Fruit fly (Drosophila melanogaster) whole organism, wandering third instar larva: ENCODE measurements around the gene synr.
A peak's percentile ranks its signal among the peaks of the same experiment; 100 is the strongest.

Experiments
- Abd-B ChIP-seq: fragments of >200 bp; optimal IDR thresholded peaks from 2 replicates; lab custom pipeline; 2017; ENCODE audit warnings: missing biosample characterization, missing genetic modification characterization
- CG32264 ChIP-seq: fragments of 200-800 bp; sonication (Bioruptor generic); optimal IDR thresholded peaks from 2 replicates; lab custom pipeline; 2016; ENCODE audit warnings: missing biosample characterization, missing genetic modification characterization
- CG9705 ChIP-seq: fragments of 200-800 bp; sonication (Bioruptor generic); optimal IDR thresholded peaks from 2 replicates; lab custom pipeline; 2018; ENCODE audit warnings: missing biosample characterization, mild to moderate bottlenecking, missing genetic modification characterization
- CrebA ChIP-seq: fragments of 200-800 bp; sonication (Bioruptor generic); optimal IDR thresholded peaks from 2 replicates; lab custom pipeline; 2016; ENCODE audit warnings: missing biosample characterization, mild to moderate bottlenecking, missing genetic modification characterization, borderline replicate concordance
- Dfd ChIP-seq: fragments of >200 bp; optimal IDR thresholded peaks from 2 replicates; lab custom pipeline; 2017; ENCODE audit warnings: missing biosample characterization, missing genetic modification characterization
- Dif ChIP-seq: fragments of 200-275, 200-300 bp; sonication (Bioruptor generic); optimal IDR thresholded peaks from 2 replicates; lab custom pipeline; 2018; ENCODE audit warnings: missing biosample characterization, missing genetic modification characterization; ENCODE audit not compliant: partially characterized antibody
- GATAd ChIP-seq: sonication (Bioruptor generic); optimal IDR thresholded peaks from 2 replicates; lab custom pipeline; 2016; ENCODE audit warnings: missing biosample characterization, missing genetic modification characterization
- HLH106 ChIP-seq: fragments of 200-800 bp; optimal IDR thresholded peaks from 3 replicates; lab custom pipeline; 2019; ENCODE audit warnings: missing biosample characterization, mild to moderate bottlenecking, missing genetic modification characterization, moderate library complexity
- Hnf4 ChIP-seq: fragments of 200-800 bp; sonication (Bioruptor generic); optimal IDR thresholded peaks from 2 replicates; lab custom pipeline; 2016; ENCODE audit warnings: missing biosample characterization, mild to moderate bottlenecking, missing genetic modification characterization
- Hr78 ChIP-seq: fragments of >200 bp; optimal IDR thresholded peaks from 2 replicates; lab custom pipeline; 2017; ENCODE audit warnings: missing biosample characterization, missing genetic modification characterization
- Hr83 ChIP-seq: fragments of 200-300 bp; sonication (Bioruptor generic); optimal IDR thresholded peaks from 2 replicates; lab custom pipeline; 2016; ENCODE audit warnings: missing biosample characterization, mild to moderate bottlenecking, missing genetic modification characterization, moderate library complexity; ENCODE audit not compliant: poor library complexity, severe bottlenecking
- Jra ChIP-seq: sonication (Bioruptor generic); optimal IDR thresholded peaks from 2 replicates; lab custom pipeline; 2016; ENCODE audit warnings: missing biosample characterization, missing genetic modification characterization
- Mio ChIP-seq: sonication (Bioruptor generic); optimal IDR thresholded peaks from 2 replicates; lab custom pipeline; 2016; ENCODE audit warnings: missing biosample characterization, missing genetic modification characterization
- Myc ChIP-seq: fragments of >200 bp; optimal IDR thresholded peaks from 2 replicates; lab custom pipeline; 2017
- N ChIP-seq: fragments of >200 bp; optimal IDR thresholded peaks from 2 replicates; lab custom pipeline; 2018; ENCODE audit warnings: missing biosample characterization, missing external identifiers, missing genetic modification characterization
- OdsH ChIP-seq: fragments of 200-800 bp; sonication (Bioruptor generic); optimal IDR thresholded peaks from 2 replicates; lab custom pipeline; 2016; ENCODE audit warnings: missing biosample characterization, mild to moderate bottlenecking, missing genetic modification characterization
- Rel ChIP-seq, 2 experiments: fragments of 200-800 bp; sonication (Bioruptor generic) in 1 of 2; optimal IDR thresholded peaks; 2 replicates in 1 of 2; 3 replicates in 1 of 2; lab custom pipeline; 2016 to 2019; ENCODE audit warnings: mild to moderate bottlenecking in 2 of 2, missing biosample characterization in 2 of 2, missing genetic modification characterization in 2 of 2, moderate library complexity in 1 of 2
- Sp1 ChIP-seq: fragments of 200-800 bp; sonication (Bioruptor generic); optimal IDR thresholded peaks from 3 replicates; lab custom pipeline; 2019; ENCODE audit warnings: missing biosample characterization, mild to moderate bottlenecking, missing genetic modification characterization, moderate library complexity
- Vsx2 ChIP-seq: fragments of 200-300, 225-300 bp; sonication (Bioruptor generic); optimal IDR thresholded peaks from 2 replicates; lab custom pipeline; 2018; ENCODE audit warnings: missing biosample characterization, missing genetic modification characterization; ENCODE audit not compliant: partially characterized antibody
- br ChIP-seq: fragments of 200-800 bp; sonication (Bioruptor generic); optimal IDR thresholded peaks from 2 replicates; lab custom pipeline; 2016; ENCODE audit warnings: missing biosample characterization, missing genetic modification characterization
- brk ChIP-seq: fragments of 200-800 bp; sonication (Bioruptor generic); optimal IDR thresholded peaks from 2 replicates; lab custom pipeline; 2016; ENCODE audit warnings: missing biosample characterization, mild to moderate bottlenecking, missing genetic modification characterization
- dl ChIP-seq, 2 experiments: fragments of 175-275, 200-275 bp in 1 of 2; fragments of 200-275 bp in 1 of 2; sonication (Bioruptor generic); optimal IDR thresholded peaks; lab custom pipeline; 2018; ENCODE audit warnings: mild to moderate bottlenecking in 2 of 2, missing biosample characterization in 2 of 2, missing genetic modification characterization in 2 of 2, moderate library complexity in 2 of 2; ENCODE audit not compliant: partially characterized antibody in 2 of 2, insufficient read depth in 1 of 2
- dmrt93B ChIP-seq: fragments of 200-800 bp; sonication (Bioruptor generic); optimal IDR thresholded peaks from 2 replicates; lab custom pipeline; 2018; ENCODE audit warnings: missing biosample characterization, mild to moderate bottlenecking, missing genetic modification characterization
- dsf ChIP-seq: sonication (Bioruptor generic); optimal IDR thresholded peaks from 2 replicates; lab custom pipeline; 2016; ENCODE audit warnings: missing biosample characterization, missing genetic modification characterization, borderline replicate concordance
- ey ChIP-seq: fragments of 200-800 bp; sonication (Bioruptor generic); optimal IDR thresholded peaks from 2 replicates; lab custom pipeline; 2016; ENCODE audit warnings: missing biosample characterization, missing genetic modification characterization
- foxo ChIP-seq, 2 experiments: fragments of 200-800 bp; sonication (Bioruptor generic); optimal IDR thresholded peaks; 2 replicates in 1 of 2; 3 replicates in 1 of 2; lab custom pipeline; 2016 to 2017; ENCODE audit warnings: missing biosample characterization in 2 of 2, missing genetic modification characterization in 2 of 2
- fru ChIP-seq: fragments of 200-800 bp; sonication (Bioruptor generic); optimal IDR thresholded peaks from 3 replicates; lab custom pipeline; 2016; ENCODE audit warnings: missing biosample characterization, mild to moderate bottlenecking, missing genetic modification characterization
- h ChIP-seq: fragments of 200-800 bp; sonication (Bioruptor generic); optimal IDR thresholded peaks from 3 replicates; lab custom pipeline; 2016; ENCODE audit warnings: missing biosample characterization, mild to moderate bottlenecking, missing genetic modification characterization
- jim ChIP-seq: fragments of 175-275, 200-325 bp; sonication (Bioruptor generic); optimal IDR thresholded peaks from 2 replicates; lab custom pipeline; 2016; ENCODE audit warnings: missing biosample characterization, mild to moderate bottlenecking, missing genetic modification characterization
- lola ChIP-seq: fragments of >200 bp; optimal IDR thresholded peaks from 2 replicates; lab custom pipeline; 2017; ENCODE audit warnings: missing biosample characterization, missing genetic modification characterization
- pan ChIP-seq: fragments of >200 bp; optimal IDR thresholded peaks from 2 replicates; lab custom pipeline; 2017
- psq ChIP-seq: fragments of 200-800 bp; sonication (Bioruptor generic); optimal IDR thresholded peaks from 3 replicates; lab custom pipeline; 2017; ENCODE audit warnings: missing biosample characterization, mild to moderate bottlenecking, missing genetic modification characterization, moderate library complexity
- rgr ChIP-seq: fragments of 200-800 bp; sonication (Bioruptor generic); optimal IDR thresholded peaks from 3 replicates; lab custom pipeline; 2016; ENCODE audit warnings: missing biosample characterization, mild to moderate bottlenecking, missing genetic modification characterization
- sage ChIP-seq: fragments of 200-800 bp; sonication (Bioruptor generic); optimal IDR thresholded peaks from 2 replicates; lab custom pipeline; 2016; ENCODE audit warnings: missing biosample characterization, mild to moderate bottlenecking, missing genetic modification characterization
- sv ChIP-seq: fragments of 200-800 bp; sonication (Bioruptor generic); optimal IDR thresholded peaks from 3 replicates; lab custom pipeline; 2016; ENCODE audit warnings: missing biosample characterization, missing genetic modification characterization
- tai ChIP-seq: sonication (Bioruptor generic); optimal IDR thresholded peaks from 2 replicates; lab custom pipeline; 2016; ENCODE audit warnings: missing biosample characterization, missing genetic modification characterization
- usp ChIP-seq: fragments of >200 bp; optimal IDR thresholded peaks from 2 replicates; lab custom pipeline; 2017; ENCODE audit warnings: missing biosample characterization, missing genetic modification characterization
- woc ChIP-seq: sonication (Bioruptor generic); optimal IDR thresholded peaks from 2 replicates; lab custom pipeline; 2016; ENCODE audit warnings: missing biosample characterization, mild to moderate bottlenecking, missing genetic modification characterization

Gene synr

DNA sequence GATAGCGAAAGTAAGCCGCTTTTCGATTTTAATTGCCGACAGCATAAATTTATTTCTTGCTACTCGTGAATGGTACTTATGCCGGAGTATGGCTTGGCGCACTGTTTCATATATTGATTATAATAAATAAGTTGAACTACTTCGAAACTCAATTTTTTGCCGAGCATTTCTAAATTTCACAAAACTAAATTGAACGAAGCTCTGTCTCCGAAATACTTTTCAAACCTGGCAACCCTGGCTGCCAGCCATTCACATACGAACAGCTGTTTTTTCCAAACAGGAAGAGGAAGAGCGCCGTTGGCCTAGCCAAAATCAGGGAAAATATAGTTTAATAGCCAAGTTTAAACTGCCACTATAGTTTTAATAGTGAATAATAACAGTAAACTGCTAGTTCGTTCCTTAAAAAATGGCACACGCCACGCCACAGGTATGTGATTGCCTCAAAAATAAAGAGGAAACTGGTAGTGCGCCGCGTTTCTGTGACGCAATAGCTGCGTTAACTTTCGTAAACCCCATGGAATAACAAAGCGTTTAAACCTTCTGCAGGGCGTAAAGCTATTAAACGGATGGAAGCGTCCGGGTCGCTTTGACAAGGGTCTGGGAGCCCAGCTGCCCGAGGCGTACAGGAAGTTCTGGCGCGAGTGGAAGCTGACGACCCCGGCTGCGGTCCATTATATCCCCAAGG is 31.3 kb downstream of the synr start, which contains the start of gene mRpL28:
TSS of gene mRpL28 (plus strand) at position 246 of the 685 bp plus-strand sequence.
- TF ChIP-seq h (GFP tag; lab: Kevin White, UChicago) (no peak), psq (peak; percentile 2), dl (GFP tag; optimal IDR thresholded peaks at IDR 0.05; lab: Kevin White, UChicago; ENCODE audit: insufficient read depth in 1 of 2, partially characterized antibody in 2 of 2) (no peak), ey (GFP tag; lab: Kevin White, UChicago) (peak; percentile 26), brk (GFP tag; lab: Kevin White, UChicago) (no peak), Hr83 (GFP tag; lab: Kevin White, UChicago) (peak; percentile 16), Dif (GFP tag; lab: Kevin White, UChicago) (no peak), Rel (GFP tag; optimal IDR thresholded peaks at IDR 0.05; lab: Kevin White, UChicago) (no peak), Rel (tag; optimal IDR thresholded peaks at IDR 0.05; lab: Kevin White, UChicago) (peak; percentile 88), HLH106 (peak; percentile 15), rgr (no peak)

DNA sequence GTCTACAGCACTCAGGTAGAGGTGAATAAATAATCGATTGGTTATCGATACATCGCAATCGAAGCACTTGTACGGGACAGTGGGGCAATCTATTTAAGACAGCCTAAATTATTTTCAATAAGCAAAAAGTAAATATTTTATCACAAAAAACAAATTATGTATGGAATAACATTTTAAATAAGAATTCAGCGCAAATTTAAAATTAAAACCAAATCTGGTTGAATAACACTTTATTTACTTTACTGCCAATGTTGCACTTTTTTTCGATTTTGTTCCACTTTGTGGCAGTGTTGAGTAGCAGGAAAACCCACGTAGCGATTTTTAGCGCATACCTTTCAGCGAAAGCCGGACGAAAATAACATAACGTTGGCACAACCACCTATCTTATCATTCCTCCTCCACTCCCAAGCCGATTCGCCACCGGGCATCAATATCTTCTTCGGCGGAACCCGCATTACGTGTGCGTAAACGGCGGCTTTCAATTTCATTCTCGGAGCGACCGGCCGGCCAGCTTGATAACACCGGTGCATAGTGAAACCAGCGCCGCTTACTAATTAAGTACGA is 34.5 kb downstream of the synr start, which contains the start of the genes Gmd and CG3792:
TSS of gene Gmd (minus strand) at position 36 of the 564 bp plus-strand sequence.
TSS of gene CG3792 (plus strand) at position 325 of the 564 bp plus-strand sequence.
- TF ChIP-seq CG32264 (GFP tag; lab: Kevin White, UChicago) = peak; percentile 80
- TF ChIP-seq dmrt93B (GFP tag; lab: Kevin White, UChicago) = no peak
- TF ChIP-seq CrebA (GFP tag; lab: Kevin White, UChicago) = no peak
- no peak for TF ChIP-seq Hr83 (GFP tag; lab: Kevin White, UChicago)
- TF ChIP-seq Sp1 = peak; percentile 88
- no peak for TF ChIP-seq tai
- TF ChIP-seq dl (GFP tag; optimal IDR thresholded peaks at IDR 0.05; lab: Kevin White, UChicago; ENCODE audit: insufficient read depth in 1 of 2, partially characterized antibody in 2 of 2) = no peak
- TF ChIP-seq jim (GFP tag; lab: Kevin White, UChicago) = no peak
- TF ChIP-seq N (GFP tag; lab: Kevin White, UChicago) = no peak
- TF ChIP-seq brk (GFP tag; lab: Kevin White, UChicago) = no peak
- no peak for TF ChIP-seq pan (lab: Kevin White, UChicago)
- no peak for TF ChIP-seq lola
- TF ChIP-seq CG9705 (GFP tag; lab: Kevin White, UChicago) = peak; percentile 92
- peak; percentile 92 for TF ChIP-seq OdsH (GFP tag; lab: Kevin White, UChicago)
- peak; percentile 97 for TF ChIP-seq sv (GFP tag; lab: Kevin White, UChicago)
- peak; percentile 97 for TF ChIP-seq h (GFP tag; lab: Kevin White, UChicago)
- peak; percentile 96 for TF ChIP-seq woc (GFP tag; lab: Kevin White, UChicago)
- peak; percentile 68 for TF ChIP-seq Mio (GFP tag; lab: Kevin White, UChicago)
- TF ChIP-seq ey (GFP tag; lab: Kevin White, UChicago) = peak; percentile 92
- no peak for TF ChIP-seq Vsx2 (GFP tag; lab: Kevin White, UChicago)
- no peak for TF ChIP-seq sage (GFP tag; lab: Kevin White, UChicago)
- peak; percentile 96 for TF ChIP-seq rgr
- TF ChIP-seq Rel (GFP tag; optimal IDR thresholded peaks at IDR 0.05; lab: Kevin White, UChicago) = no peak
- TF ChIP-seq Rel (tag; optimal IDR thresholded peaks at IDR 0.05; lab: Kevin White, UChicago) = peak; percentile 81
- TF ChIP-seq br (GFP tag; lab: Kevin White, UChicago) = peak; percentile 93
- peak; percentile 95 for TF ChIP-seq Jra
- peak; percentile 68 to 97 for TF ChIP-seq foxo (GFP tag; optimal IDR thresholded peaks at IDR 0.05; lab: Kevin White, UChicago)
- TF ChIP-seq Dfd = no peak
- no peak for TF ChIP-seq Abd-B (GFP tag; lab: Kevin White, UChicago)
- TF ChIP-seq usp = no peak
- TF ChIP-seq Myc = peak; percentile 29
- TF ChIP-seq Hnf4 (GFP tag; lab: Kevin White, UChicago) = no peak
- peak; percentile 96 for TF ChIP-seq fru (GFP tag; lab: Kevin White, UChicago)
- TF ChIP-seq Dif (GFP tag; lab: Kevin White, UChicago) = no peak
- TF ChIP-seq Hr78 (GFP tag; lab: Kevin White, UChicago) = no peak
- TF ChIP-seq GATAd (GFP tag; lab: Kevin White, UChicago) = no peak
- TF ChIP-seq psq = peak; percentile 90
- peak; percentile 84 for TF ChIP-seq dsf
- peak; percentile 95 for TF ChIP-seq HLH106
